Worm (Caenorhabditis elegans) whole organism, young adult: ENCODE measurements around the gene Y53F4B.7.

Experiments used
- Y56A3A.18 ChIP-seq: fragments of 200-800 bp; sonication (Bioruptor generic); IDR thresholded peaks from 2 replicates; pipeline ENCODE4 v1.3.6; 2022; ENCODE audit warnings: missing genetic modification reagents, missing genetic modification characterization, missing compliant biosample characterization
- ceh-91 ChIP-seq: fragments of 200-800 bp; sonication (Bioruptor generic); IDR thresholded peaks from 2 replicates; pipeline ENCODE4 v1.3.6; 2022; ENCODE audit warnings: missing genetic modification reagents, missing genetic modification characterization, missing compliant biosample characterization
- die-1 ChIP-seq: sonication (generic microtip); optimal IDR thresholded peaks from 2 replicates; lab custom pipeline; 2016; ENCODE audit warnings: missing genotype, mild to moderate bottlenecking, missing genetic modification characterization, missing compliant biosample characterization
- somi-1 ChIP-seq: fragments of 200-800 bp; sonication (Bioruptor generic); optimal IDR thresholded peaks from 2 replicates; lab custom pipeline; 2018; ENCODE audit warnings: mild to moderate bottlenecking, missing genetic modification characterization, missing compliant biosample characterization

- TF ChIP-seq die-1 (no peak), Y56A3A.18 (GFP tag; lab: Robert Waterston, UW) (no peak), somi-1 (GFP tag; lab: Kevin White, UChicago) (no peak), ceh-91 (no peak)
Observed at ce11 chrII:15026389-15026788, 33.7 kb downstream of the Y53F4B.7 start.
